Worm (Caenorhabditis elegans) whole organism, L3 larva: Measurements from ENCODE around the gene srsx-18.

Experiments
- R02D3.7 ChIP-seq: fragments of 150-350 bp; optimal IDR thresholded peaks from 2 replicates; lab custom pipeline; 2014; ENCODE audit warnings: missing biosample characterization, missing genetic modification characterization
- ZK546.5 ChIP-seq: sonication (generic microtip); optimal IDR thresholded peaks from 2 replicates; lab custom pipeline; 2017; ENCODE audit warnings: missing biosample characterization, missing genetic modification characterization
- aly-2 ChIP-seq: fragments of 150-350 bp; optimal IDR thresholded peaks from 2 replicates; lab custom pipeline; 2014; ENCODE audit warnings: missing biosample characterization, missing genetic modification characterization
- ceh-28 ChIP-seq: fragments of 150-350 bp; optimal IDR thresholded peaks from 2 replicates; lab custom pipeline; 2014; ENCODE audit warnings: missing biosample characterization, missing genetic modification reagents, missing genetic modification characterization
- ceh-82 ChIP-seq: fragments of 150-350 bp; optimal IDR thresholded peaks from 2 replicates; lab custom pipeline; 2014; ENCODE audit warnings: missing biosample characterization, missing genetic modification characterization
- daf-12 ChIP-seq: fragments of 150-350 bp; optimal IDR thresholded peaks from 2 replicates; lab custom pipeline; 2014; ENCODE audit warnings: missing biosample characterization, missing genetic modification reagents, missing genetic modification characterization
- egl-27 ChIP-seq: sonication (generic microtip); optimal IDR thresholded peaks from 4 replicates; lab custom pipeline; 2017; ENCODE audit warnings: missing biosample characterization, missing genetic modification reagents, missing genetic modification characterization
- egl-5 ChIP-seq: fragments of 150-350 bp; optimal IDR thresholded peaks from 2 replicates; lab custom pipeline; 2017; ENCODE audit warnings: missing biosample characterization, missing genetic modification reagents, missing genetic modification characterization, inconsistent platforms
- elt-1 ChIP-seq: fragments of 150-350 bp; optimal IDR thresholded peaks from 2 replicates; lab custom pipeline; 2014; ENCODE audit warnings: missing biosample characterization, missing genetic modification characterization
- elt-2 ChIP-seq: sonication (generic microtip); optimal IDR thresholded peaks from 2 replicates; lab custom pipeline; 2016; ENCODE audit warnings: missing genetic modification reagents, mild to moderate bottlenecking, missing genetic modification characterization, missing compliant biosample characterization
- elt-3 ChIP-seq, 3 experiments: fragments of 150-350 bp in 1 of 3; sonication (generic microtip) in 2 of 3; optimal IDR thresholded peaks; 2 replicates in 2 of 3; 4 replicates in 1 of 3; lab custom pipeline; 2014 to 2017; ENCODE audit warnings: missing biosample characterization in 3 of 3, missing genetic modification characterization in 3 of 3
- fkh-2 ChIP-seq: fragments of 150-350 bp; optimal IDR thresholded peaks from 2 replicates; lab custom pipeline; 2014; ENCODE audit warnings: missing biosample characterization, missing genetic modification reagents, missing genetic modification characterization
- fos-1 ChIP-seq: fragments of 150-350 bp; optimal IDR thresholded peaks from 2 replicates; lab custom pipeline; 2014; ENCODE audit warnings: missing biosample characterization, missing genetic modification characterization
- jun-1 ChIP-seq: fragments of 150-350 bp; optimal IDR thresholded peaks from 2 replicates; lab custom pipeline; 2014; ENCODE audit warnings: missing biosample characterization, missing genetic modification reagents, missing genetic modification characterization
- lin-39 ChIP-seq: fragments of 150-350 bp; optimal IDR thresholded peaks from 2 replicates; lab custom pipeline; 2018; ENCODE audit warnings: missing biosample characterization, missing genetic modification reagents, missing genetic modification characterization
- mdl-1 ChIP-seq: fragments of 150-350 bp; optimal IDR thresholded peaks from 2 replicates; lab custom pipeline; 2014; ENCODE audit warnings: missing biosample characterization, missing genetic modification characterization
- nfya-1 ChIP-seq: sonication (generic microtip); optimal IDR thresholded peaks from 2 replicates; lab custom pipeline; 2017; ENCODE audit warnings: missing genetic modification characterization, mild to moderate bottlenecking, missing compliant biosample characterization, antibody characterized with exemption, moderate library complexity; ENCODE audit not compliant: insufficient read depth
- nhr-23 ChIP-seq: fragments of 150-350 bp; optimal IDR thresholded peaks from 2 replicates; lab custom pipeline; 2014; ENCODE audit warnings: missing biosample characterization, missing genetic modification reagents, missing genetic modification characterization
- nhr-237 ChIP-seq: fragments of 150-350 bp; optimal IDR thresholded peaks from 2 replicates; lab custom pipeline; 2014; ENCODE audit warnings: missing biosample characterization, missing genetic modification characterization
- nhr-25 ChIP-seq: sonication (generic microtip); optimal IDR thresholded peaks from 2 replicates; lab custom pipeline; 2017; ENCODE audit warnings: missing biosample characterization, missing genetic modification characterization
- nhr-28 ChIP-seq: fragments of 150-350 bp; optimal IDR thresholded peaks from 2 replicates; lab custom pipeline; 2014; ENCODE audit warnings: missing biosample characterization, missing genetic modification characterization
- nhr-76 ChIP-seq: fragments of 150-350 bp; sonication (generic microtip); optimal IDR thresholded peaks from 5 replicates; lab custom pipeline; 2014; ENCODE audit warnings: missing biosample characterization, missing genetic modification characterization
- pha-4 ChIP-seq: fragments of 150-350 bp; optimal IDR thresholded peaks from 2 replicates; lab custom pipeline; 2014; ENCODE audit warnings: missing biosample characterization, missing genetic modification reagents, missing genetic modification characterization
- pqm-1 ChIP-seq: fragments of 150-350 bp; optimal IDR thresholded peaks from 2 replicates; lab custom pipeline; 2017; ENCODE audit warnings: missing biosample characterization, missing genetic modification characterization, inconsistent platforms
- sea-2 ChIP-seq: fragments of 150-350 bp; sonication (generic microtip); optimal IDR thresholded peaks from 4 replicates; lab custom pipeline; 2014; ENCODE audit warnings: missing biosample characterization, missing genetic modification reagents, missing genetic modification characterization
- snpc-4 ChIP-seq: fragments of 150-350 bp; optimal IDR thresholded peaks from 2 replicates; lab custom pipeline; 2014; ENCODE audit warnings: missing biosample characterization, missing genetic modification characterization
- tbx-2 ChIP-seq: sonication (generic microtip); optimal IDR thresholded peaks from 2 replicates; lab custom pipeline; 2016; ENCODE audit warnings: mild to moderate bottlenecking, missing genetic modification characterization, missing compliant biosample characterization
- unc-39 ChIP-seq: sonication (generic microtip); optimal IDR thresholded peaks from 4 replicates; lab custom pipeline; 2017; ENCODE audit warnings: missing biosample characterization, missing genetic modification characterization
- unc-62 ChIP-seq: fragments of 150-350 bp; sonication (generic microtip); optimal IDR thresholded peaks from 4 replicates; lab custom pipeline; 2014; ENCODE audit warnings: missing biosample characterization, missing genetic modification reagents, missing genetic modification characterization
- zag-1 ChIP-seq: fragments of 150-350 bp; optimal IDR thresholded peaks from 2 replicates; lab custom pipeline; 2014; ENCODE audit warnings: missing biosample characterization, missing genetic modification characterization

srsx-18 gene

DNA sequence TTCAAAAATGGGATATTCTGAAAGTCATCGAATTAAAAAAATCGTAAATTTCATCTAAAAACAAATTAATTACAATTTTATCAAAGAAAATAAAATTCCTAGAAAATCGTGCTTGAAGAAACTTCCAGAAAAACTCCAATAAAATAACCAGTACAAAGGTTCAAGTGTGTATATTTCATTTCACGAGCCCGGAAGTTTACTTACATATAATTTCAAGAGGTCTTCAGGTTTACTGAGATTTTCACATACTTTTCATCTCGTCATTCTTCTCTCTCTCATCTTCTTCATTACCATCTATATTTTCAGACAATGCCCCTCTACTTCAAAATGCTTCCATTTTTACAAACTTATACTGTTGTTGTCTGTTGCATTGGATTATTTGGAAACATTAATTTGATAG, at the start of gene srsx-18:
Gene srsx-18 (plus strand): TSS at position 301 of the 400 bp plus-strand sequence.
- TF ChIP-seq nhr-25 (tag; lab: Kevin White, UChicago) (no peak), egl-5 (no peak), unc-39 (tag; lab: Kevin White, UChicago) (no peak), tbx-2 (tag; lab: Kevin White, UChicago) (no peak), nhr-237 (no peak), jun-1 (tag; lab: Kevin White, UChicago) (no peak)

DNA sequence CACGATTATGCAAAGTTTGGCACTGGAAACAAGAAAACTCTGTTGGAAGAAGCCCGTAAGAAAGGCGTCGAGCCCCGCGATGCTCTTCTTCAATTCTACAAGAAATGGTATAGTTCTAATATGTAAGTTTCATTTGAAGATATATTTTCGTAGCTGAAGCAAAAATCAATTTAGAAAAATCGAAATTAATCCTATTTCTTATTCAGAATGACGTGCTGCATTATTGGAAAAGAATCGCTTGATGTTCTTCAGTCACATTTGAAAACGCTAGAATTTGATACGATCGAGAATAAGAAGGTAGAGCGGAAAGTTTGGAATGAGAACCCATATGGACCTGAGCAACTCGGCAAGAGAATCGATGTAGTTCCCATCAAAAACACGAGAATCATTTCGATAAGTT, 45.4 kb upstream of the srsx-18 start:
- TF ChIP-seq elt-1 (tag; lab: Kevin White, UChicago) (no peak), nhr-23 (no peak), sea-2 (GFP tag; lab: Kevin White, UChicago) (no peak), zag-1 (tag; lab: Kevin White, UChicago) (no peak), aly-2 (tag; lab: Kevin White, UChicago) (no peak), daf-12 (tag; lab: Kevin White, UChicago) (no peak), egl-27 (tag; lab: Kevin White, UChicago) (no peak), fkh-2 (tag; lab: Kevin White, UChicago) (no peak), snpc-4 (tag; lab: Kevin White, UChicago) (no peak), nhr-76 (no peak), unc-62 (no peak), mdl-1 (no peak), nfya-1 (tag; lab: Kevin White, UChicago) (no peak)

DNA sequence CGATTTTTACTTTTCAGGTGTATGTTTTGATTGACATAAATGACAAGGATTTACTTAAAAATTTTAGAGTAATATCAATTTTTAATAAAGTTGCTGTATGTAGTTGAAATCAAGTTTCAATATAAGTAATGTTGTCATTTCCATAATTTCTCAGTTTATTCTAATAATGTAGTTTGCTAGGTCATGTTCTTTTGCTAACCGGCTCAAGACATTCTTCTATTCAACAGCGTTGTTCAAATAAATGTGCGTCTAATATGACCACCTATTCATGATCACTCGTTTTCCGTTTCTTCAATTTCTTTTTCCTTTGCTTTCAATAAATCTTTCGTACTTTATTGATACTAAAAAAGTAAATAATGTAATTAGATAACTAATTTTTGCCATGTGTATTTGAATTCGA, 42.3 kb upstream of the srsx-18 start, which contains the start of gene C02G6.3:
Gene C02G6.3 (plus strand): TSS at position 301 of the 400 bp plus-strand sequence.
- no peak for TF ChIP-seq fos-1 (tag; lab: Kevin White, UChicago)
- no peak for TF ChIP-seq zag-1 (tag; lab: Kevin White, UChicago)
- no peak for TF ChIP-seq aly-2 (tag; lab: Kevin White, UChicago)
- TF ChIP-seq nfya-1 (tag; lab: Kevin White, UChicago): no peak
- TF ChIP-seq ZK546.5: no peak
- TF ChIP-seq ceh-28: no peak
- TF ChIP-seq unc-62: no peak
- TF ChIP-seq elt-2 (tag; lab: Kevin White, UChicago): no peak
- TF ChIP-seq ceh-82 (tag; lab: Kevin White, UChicago): no peak
- no peak for TF ChIP-seq nhr-237
- no peak for TF ChIP-seq pha-4 (tag; lab: Kevin White, UChicago)
- TF ChIP-seq jun-1 (tag; lab: Kevin White, UChicago): no peak

DNA sequence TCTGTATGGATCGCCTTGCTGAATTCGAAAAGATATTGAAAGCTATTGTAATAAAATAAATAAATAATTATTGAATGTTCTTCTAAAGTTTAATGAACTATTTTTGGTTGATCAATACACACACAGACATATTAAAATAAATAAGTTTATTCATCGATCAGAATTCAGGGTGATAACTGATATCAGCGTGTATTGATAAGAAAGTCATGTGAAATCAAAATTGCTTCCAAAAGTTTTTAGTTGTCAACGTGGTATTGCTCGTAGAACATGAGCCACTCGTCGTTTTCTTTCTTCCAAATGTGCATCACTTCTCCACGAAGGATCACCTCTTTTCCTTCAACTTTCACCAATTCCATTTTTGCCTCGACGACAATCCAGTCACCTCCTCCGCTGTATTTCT, 39.9 kb upstream of the srsx-18 start:
- TF ChIP-seq snpc-4 (tag; lab: Kevin White, UChicago) (no peak), elt-2 (tag; lab: Kevin White, UChicago) (peak; percentile 66), pqm-1 (tag; lab: Kevin White, UChicago) (peak; percentile 75), aly-2 (tag; lab: Kevin White, UChicago) (no peak)

DNA sequence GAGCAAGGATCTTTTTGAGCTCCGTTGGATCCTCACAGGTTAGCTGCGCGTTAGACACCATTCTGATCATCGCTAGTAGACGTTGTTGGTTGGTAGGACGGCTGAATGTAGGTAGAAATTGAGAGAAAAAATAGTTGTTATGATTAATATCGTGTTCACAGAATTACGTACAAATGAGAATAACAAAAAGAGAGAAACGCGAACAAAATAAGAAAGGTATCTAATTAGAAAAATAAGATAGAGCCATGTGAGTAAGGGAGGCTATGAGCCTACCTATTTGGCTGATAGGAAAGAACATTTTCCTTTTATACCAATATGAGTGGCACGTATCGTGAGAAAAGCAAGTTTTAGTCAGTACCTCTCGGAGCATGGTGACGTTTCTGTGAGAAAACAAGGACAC, 38.6 kb upstream of the srsx-18 start, which contains the start of gene C04E6.8:
Gene C04E6.8 (minus strand): TSS at position 101 of the 400 bp plus-strand sequence.
- TF ChIP-seq R02D3.7 (tag; lab: Kevin White, UChicago) (no peak), snpc-4 (tag; lab: Kevin White, UChicago) (no peak), ceh-82 (tag; lab: Kevin White, UChicago) (no peak), nhr-23 (no peak)

DNA sequence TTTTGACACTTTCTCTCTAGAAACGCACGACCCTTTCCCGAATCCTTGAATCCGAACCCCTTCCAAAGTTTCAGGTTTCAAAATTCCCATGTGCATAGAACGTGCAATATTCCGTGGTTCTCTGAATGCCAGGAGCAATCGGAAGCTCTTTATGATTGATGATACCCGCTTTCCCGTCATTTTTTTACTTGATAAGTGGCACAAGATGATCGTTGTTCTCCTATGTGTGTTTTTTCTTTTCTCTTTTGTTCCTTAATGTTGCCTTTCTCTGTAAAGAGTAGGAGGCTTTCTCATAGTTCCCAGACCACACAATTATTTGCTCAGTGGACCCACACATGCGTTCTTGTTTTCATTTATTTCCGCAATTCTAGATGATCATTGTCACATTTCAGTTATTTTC, 33.5 kb upstream of the srsx-18 start:
- no peak for TF ChIP-seq sea-2 (GFP tag; lab: Kevin White, UChicago)
- TF ChIP-seq aly-2 (tag; lab: Kevin White, UChicago): no peak
- no peak for TF ChIP-seq elt-2 (tag; lab: Kevin White, UChicago)
- TF ChIP-seq nhr-28 (tag; lab: Kevin White, UChicago): no peak
- no peak for TF ChIP-seq elt-3 (tag; optimal IDR thresholded peaks at IDR 0.05; lab: Kevin White, UChicago)
- peak; percentile 79 for TF ChIP-seq lin-39 (tag; lab: Kevin White, UChicago)
- no peak for TF ChIP-seq egl-27 (tag; lab: Kevin White, UChicago)
- no peak for TF ChIP-seq egl-5
